Worm (Caenorhabditis elegans) whole organism, young adult: ENCODE measurements around the gene F42C5.4.

Experiments
- B0035.1 ChIP-seq: sonication (generic microtip); optimal IDR thresholded peaks from 2 replicates; lab custom pipeline; 2016; ENCODE audit warnings: missing genetic modification characterization, mild to moderate bottlenecking, missing compliant biosample characterization, missing genotype, missing genetic modification reagents
- C17E4.6 ChIP-seq: fragments of 200-800 bp; sonication (Bioruptor generic); IDR thresholded peaks from 2 replicates; pipeline ENCODE4 v1.3.6; 2022; ENCODE audit warnings: missing genetic modification reagents, missing genetic modification characterization, missing compliant biosample characterization
- D2030.7 ChIP-seq: fragments of 200-800 bp; sonication (Bioruptor generic); IDR thresholded peaks from 2 replicates; pipeline ENCODE4 v1.3.6; 2022; ENCODE audit warnings: missing genetic modification reagents, missing genetic modification characterization, missing compliant biosample characterization
- F10E7.11 ChIP-seq: sonication (generic microtip); optimal IDR thresholded peaks from 2 replicates; lab custom pipeline; 2017; ENCODE audit warnings: mild to moderate bottlenecking, missing genetic modification characterization, moderate library complexity, missing compliant biosample characterization
- F49E8.2 ChIP-seq: sonication (generic microtip); optimal IDR thresholded peaks from 3 replicates; lab custom pipeline; 2017; ENCODE audit warnings: missing genetic modification characterization, mild to moderate bottlenecking, missing compliant biosample characterization, antibody characterized with exemption, moderate library complexity; ENCODE audit not compliant: insufficient read depth
- K11D2.4 ChIP-seq: fragments of 200-800 bp; sonication (Bioruptor generic); IDR thresholded peaks from 2 replicates; pipeline ENCODE4 v1.3.6; 2022; ENCODE audit warnings: missing genetic modification reagents, missing genetic modification characterization, missing compliant biosample characterization
- T26A5.8 ChIP-seq: sonication (generic microtip); optimal IDR thresholded peaks from 2 replicates; lab custom pipeline; 2016; ENCODE audit warnings: missing genetic modification characterization, missing compliant biosample characterization
- Y53F4B.3 ChIP-seq: fragments of 200-800 bp; sonication (Bioruptor generic); IDR thresholded peaks from 2 replicates; pipeline ENCODE4 v1.3.6; 2022; ENCODE audit warnings: missing genetic modification reagents, missing genetic modification characterization, missing compliant biosample characterization
- ZK185.1 ChIP-seq: sonication (generic microtip); optimal IDR thresholded peaks from 2 replicates; lab custom pipeline; 2016; ENCODE audit warnings: mild to moderate bottlenecking, missing genetic modification characterization, missing compliant biosample characterization; ENCODE audit not compliant: poor library complexity, severe bottlenecking
- aptf-2 ChIP-seq: fragments of 200-800 bp; sonication (Bioruptor generic); conservative IDR thresholded peaks from 2 replicates; pipeline ENCODE4 v1.3.6; 2022; ENCODE audit warnings: missing genetic modification reagents, missing genetic modification characterization, missing compliant biosample characterization
- atf-7 ChIP-seq: sonication (generic microtip); optimal IDR thresholded peaks from 2 replicates; lab custom pipeline; 2017; ENCODE audit warnings: mild to moderate bottlenecking, missing genetic modification characterization, missing compliant biosample characterization
- attf-3 ChIP-seq: fragments of 200-800 bp; sonication (Bioruptor generic); conservative IDR thresholded peaks from 2 replicates; pipeline ENCODE4 v1.3.6; 2022; ENCODE audit warnings: missing genetic modification reagents, missing genetic modification characterization, missing compliant biosample characterization
- bed-2 ChIP-seq: fragments of 200-800 bp; sonication (Bioruptor generic); IDR thresholded peaks from 2 replicates; pipeline ENCODE4 v1.3.6; 2022; ENCODE audit warnings: missing genetic modification reagents, missing genetic modification characterization, missing compliant biosample characterization
- ccch-3 ChIP-seq: fragments of 200-800 bp; sonication (Bioruptor generic); optimal IDR thresholded peaks from 2 replicates; lab custom pipeline; 2018; ENCODE audit warnings: mild to moderate bottlenecking, missing genetic modification characterization, missing compliant biosample characterization
- cebp-1 ChIP-seq, 2 experiments: fragments of 200-800 bp in 1 of 2; sonication (Bioruptor generic) in 1 of 2; sonication (generic microtip) in 1 of 2; IDR thresholded peaks in 1 of 2; optimal IDR thresholded peaks in 1 of 2; 2 replicates each; pipeline versions ENCODE4 v1.3.6 to Lab custom; 2017 to 2022; ENCODE audit warnings: missing compliant biosample characterization in 2 of 2, missing genetic modification characterization in 2 of 2, mild to moderate bottlenecking in 1 of 2, missing genetic modification reagents in 1 of 2, moderate library complexity in 1 of 2
- ceh-58 ChIP-seq: fragments of 200-800 bp; sonication (Bioruptor generic); IDR thresholded peaks from 2 replicates; pipeline ENCODE4 v1.3.6; 2022; ENCODE audit warnings: missing genetic modification characterization, missing compliant biosample characterization
- ceh-79 ChIP-seq: sonication (generic microtip); optimal IDR thresholded peaks from 2 replicates; lab custom pipeline; 2017; ENCODE audit warnings: mild to moderate bottlenecking, missing genetic modification characterization, missing compliant biosample characterization
- die-1 ChIP-seq: sonication (generic microtip); optimal IDR thresholded peaks from 2 replicates; lab custom pipeline; 2016; ENCODE audit warnings: missing genotype, mild to moderate bottlenecking, missing genetic modification characterization, missing compliant biosample characterization
- dox-1 ChIP-seq: fragments of 200-800 bp; sonication (Bioruptor generic); IDR thresholded peaks from 2 replicates; pipeline ENCODE4 v1.3.6; 2022; ENCODE audit warnings: missing genetic modification reagents, missing genetic modification characterization, missing compliant biosample characterization
- dpl-1 ChIP-seq: fragments of 150-350 bp; optimal IDR thresholded peaks from 2 replicates; lab custom pipeline; 2014; ENCODE audit warnings: missing biosample characterization, missing genetic modification reagents, missing genetic modification characterization
- ets-4 ChIP-seq: fragments of 200-800 bp; sonication (Bioruptor generic); optimal IDR thresholded peaks from 2 replicates; lab custom pipeline; 2018; ENCODE audit warnings: mild to moderate bottlenecking, missing genetic modification characterization, missing compliant biosample characterization
- him-1 ChIP-seq: sonication (generic microtip); optimal IDR thresholded peaks from 2 replicates; lab custom pipeline; 2016; ENCODE audit warnings: missing genotype, missing genetic modification reagents, missing genetic modification characterization, missing compliant biosample characterization
- hlh-26 ChIP-seq: fragments of 200-800 bp; sonication (Bioruptor generic); conservative IDR thresholded peaks from 2 replicates; pipeline ENCODE4 v1.3.6; 2022; ENCODE audit warnings: missing genetic modification reagents, missing genetic modification characterization, missing compliant biosample characterization
- hsf-1 ChIP-seq: fragments of 200-800 bp; sonication (Bioruptor generic); IDR thresholded peaks from 2 replicates; pipeline ENCODE4 v1.3.6; 2022; ENCODE audit warnings: missing genetic modification reagents, missing genetic modification characterization, missing compliant biosample characterization
- let-607 ChIP-seq, 2 experiments: fragments of 200-800 bp in 1 of 2; sonication (Bioruptor generic) in 1 of 2; sonication (generic microtip) in 1 of 2; optimal IDR thresholded peaks; 2 replicates each; lab custom pipeline; 2016 to 2018; ENCODE audit warnings: mild to moderate bottlenecking in 2 of 2, missing compliant biosample characterization in 2 of 2, missing genetic modification characterization in 2 of 2, moderate library complexity in 2 of 2, missing genotype in 1 of 2
- madf-3 ChIP-seq: fragments of 200-800 bp; sonication (Bioruptor generic); IDR thresholded peaks from 2 replicates; pipeline ENCODE4 v1.3.6; 2022; ENCODE audit warnings: missing genetic modification reagents, missing genetic modification characterization, missing compliant biosample characterization
- nfyb-1 ChIP-seq: fragments of 200-800 bp; sonication (Bioruptor generic); IDR thresholded peaks from 2 replicates; pipeline ENCODE4 v1.3.6; 2022; ENCODE audit warnings: missing genetic modification reagents, missing genetic modification characterization, missing compliant biosample characterization
- nhr-120 ChIP-seq: fragments of 200-800 bp; sonication (Bioruptor generic); IDR thresholded peaks from 2 replicates; pipeline ENCODE4 v1.3.6; 2022; ENCODE audit warnings: missing genetic modification characterization, missing compliant biosample characterization
- nhr-27 ChIP-seq: fragments of 200-800 bp; sonication (Bioruptor generic); optimal IDR thresholded peaks from 2 replicates; lab custom pipeline; 2018; ENCODE audit warnings: mild to moderate bottlenecking, missing genetic modification characterization, moderate library complexity, missing compliant biosample characterization
- nhr-90 ChIP-seq: sonication (generic microtip); optimal IDR thresholded peaks from 2 replicates; lab custom pipeline; 2016; ENCODE audit warnings: missing genotype, mild to moderate bottlenecking, missing genetic modification characterization, missing compliant biosample characterization
- rcor-1 ChIP-seq: fragments of 200-800 bp; sonication (Bioruptor generic); IDR thresholded peaks from 2 replicates; pipeline ENCODE4 v1.3.6; 2022; ENCODE audit warnings: missing genetic modification reagents, missing genetic modification characterization, missing compliant biosample characterization
- sdz-38 ChIP-seq: sonication (generic microtip); optimal IDR thresholded peaks from 2 replicates; lab custom pipeline; 2016; ENCODE audit warnings: missing genotype, missing genetic modification characterization, missing compliant biosample characterization
- snpc-1.1 ChIP-seq: sonication (generic microtip); optimal IDR thresholded peaks from 2 replicates; lab custom pipeline; 2017; ENCODE audit warnings: missing genetic modification characterization, mild to moderate bottlenecking, missing compliant biosample characterization, antibody characterized with exemption, moderate library complexity, missing genotype, missing genetic modification reagents; ENCODE audit not compliant: insufficient read depth
- tbp1 ChIP-seq: fragments of 200-800 bp; sonication (Bioruptor generic); optimal IDR thresholded peaks from 2 replicates; lab custom pipeline; 2018; ENCODE audit warnings: mild to moderate bottlenecking, missing genetic modification characterization, missing compliant biosample characterization
- unc-130 ChIP-seq: sonication (generic microtip); optimal IDR thresholded peaks from 2 replicates; lab custom pipeline; 2016; ENCODE audit warnings: missing genetic modification reagents, missing genetic modification characterization, missing compliant biosample characterization
- xnd-1 ChIP-seq: sonication (generic microtip); optimal IDR thresholded peaks from 2 replicates; lab custom pipeline; 2016; ENCODE audit warnings: missing genotype, missing genetic modification reagents, missing genetic modification characterization, missing compliant biosample characterization
- zim-3 ChIP-seq: sonication (generic microtip); optimal IDR thresholded peaks from 2 replicates; lab custom pipeline; 2017; ENCODE audit warnings: mild to moderate bottlenecking, missing genetic modification characterization, moderate library complexity, missing compliant biosample characterization
- ztf-22 ChIP-seq: fragments of 200-800 bp; sonication (Bioruptor generic); optimal IDR thresholded peaks from 2 replicates; lab custom pipeline; 2018; ENCODE audit warnings: mild to moderate bottlenecking, missing genetic modification characterization, moderate library complexity, missing compliant biosample characterization
- ztf-26 ChIP-seq: sonication (generic microtip); optimal IDR thresholded peaks from 2 replicates; lab custom pipeline; 2017; ENCODE audit warnings: missing genetic modification characterization, missing compliant biosample characterization
- ztf-28 ChIP-seq: fragments of 200-800 bp; sonication (Bioruptor generic); IDR thresholded peaks from 2 replicates; pipeline ENCODE4 v1.3.6; 2022; ENCODE audit warnings: missing genetic modification reagents, missing genetic modification characterization, missing compliant biosample characterization

Gene F42C5.4

DNA sequence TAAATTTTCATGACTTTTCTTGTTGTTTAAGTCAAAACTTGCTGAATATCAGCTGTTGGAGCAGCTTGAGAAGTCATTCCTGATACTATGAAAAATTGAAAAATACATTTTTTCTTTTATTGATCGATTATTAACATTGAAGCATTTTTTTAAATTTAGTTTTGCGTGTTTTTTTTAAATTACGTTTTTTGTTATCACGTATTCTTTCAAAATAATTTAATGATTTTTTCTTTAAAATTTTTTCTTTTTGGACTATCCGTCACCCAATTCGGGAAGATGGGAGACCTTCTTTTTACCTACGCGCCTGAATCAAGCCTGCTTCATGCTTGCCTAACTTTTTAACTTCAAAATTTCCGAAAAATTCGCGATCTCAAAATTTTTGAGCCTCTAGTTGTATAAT, 2.2 kb upstream of the F42C5.4 start, which contains the start of gene F42C5.5:
Gene F42C5.5 (minus strand): TSS at position 101 of the 400 bp plus-strand sequence.
- no peak for TF ChIP-seq cebp-1 (GFP tag; IDR thresholded peaks at IDR 0.05; lab: Robert Waterston, UW)
- no peak for TF ChIP-seq cebp-1 (tag; optimal IDR thresholded peaks at IDR 0.05; lab: Kevin White, UChicago)
- no peak for TF ChIP-seq him-1

- no peak for TF ChIP-seq B0035.1 (tag; lab: Kevin White, UChicago)
- TF ChIP-seq ztf-22 (GFP tag; lab: Kevin White, UChicago) = no peak
- no peak for TF ChIP-seq C17E4.6 (GFP tag; lab: Robert Waterston, UW)
- no peak for TF ChIP-seq nhr-120 (GFP tag; lab: Robert Waterston, UW)
- no peak for TF ChIP-seq Y53F4B.3
- no peak for TF ChIP-seq F49E8.2 (tag; lab: Kevin White, UChicago)
- no peak for TF ChIP-seq dpl-1 (GFP tag; lab: Kevin White, UChicago)
- no peak for TF ChIP-seq snpc-1.1 (tag; lab: Kevin White, UChicago)
- TF ChIP-seq ztf-26 = no peak
Measured at ce11 chrIV:7291066-7291465, 861 bp downstream of the F42C5.4 start.

DNA sequence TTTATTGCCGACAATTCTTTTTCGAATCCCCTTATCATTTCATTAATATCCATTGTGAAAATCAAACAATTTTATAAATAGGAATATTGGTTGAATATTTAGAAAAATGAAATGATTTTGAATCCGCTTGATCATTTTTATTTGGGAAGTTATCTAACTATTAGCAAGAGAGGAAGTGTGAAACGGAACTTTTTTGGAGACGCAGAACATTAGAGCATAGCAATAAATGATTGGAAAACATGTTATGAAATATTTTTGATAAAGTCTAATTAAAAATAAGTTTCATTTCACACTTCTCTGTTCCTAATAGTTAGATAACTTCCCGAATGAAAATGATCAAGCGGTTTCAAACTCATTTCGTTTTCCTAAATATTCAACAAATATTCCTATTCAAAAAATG, 4.5 kb downstream of the F42C5.4 start, which contains the start of gene F42C5.3:
Gene F42C5.3 (minus strand): TSS at position 101 of the 400 bp plus-strand sequence.
- TF ChIP-seq atf-7 (tag; lab: Kevin White, UChicago) (no peak), ccch-3 (no peak)

- TF ChIP-seq hsf-1 (GFP tag; lab: Robert Waterston, UW) (no peak), D2030.7 (GFP tag; lab: Robert Waterston, UW) (no peak), rcor-1 (GFP tag; lab: Robert Waterston, UW) (no peak), unc-130 (no peak), dox-1 (GFP tag; lab: Robert Waterston, UW) (no peak), hlh-26 (no peak), atf-7 (tag; lab: Kevin White, UChicago) (no peak), Y53F4B.3 (no peak), ZK185.1 (tag; lab: Kevin White, UChicago) (no peak), cebp-1 (GFP tag; IDR thresholded peaks at IDR 0.05; lab: Robert Waterston, UW) (no peak), cebp-1 (tag; optimal IDR thresholded peaks at IDR 0.05; lab: Kevin White, UChicago) (no peak), bed-2 (GFP tag; lab: Robert Waterston, UW) (no peak), attf-3 (no peak), zim-3 (tag; lab: Kevin White, UChicago) (no peak), madf-3 (no peak)
Measured at ce11 chrIV:7285839-7286238, 6.1 kb downstream of the F42C5.4 start, which contains the start of gene C06E4.8. Gene C06E4.8, minus strand, starts transcription at chrIV:7285875.

ce11 chrIV:7282957-7283356, 9.0 kb downstream of the F42C5.4 start, which contains the start of gene C06E4.1:
Gene C06E4.1, plus strand, starts transcription at chrIV:7283257.
- no peak for TF ChIP-seq ztf-28 (GFP tag; lab: Robert Waterston, UW)
- no peak for TF ChIP-seq let-607 (tag; optimal IDR thresholded peaks at IDR 0.05; lab: Kevin White, UChicago)
- no peak for TF ChIP-seq F10E7.11 (tag; lab: Kevin White, UChicago)
- no peak for TF ChIP-seq atf-7 (tag; lab: Kevin White, UChicago)
- TF ChIP-seq K11D2.4 (GFP tag; lab: Robert Waterston, UW) = no peak
- no peak for TF ChIP-seq sdz-38 (tag; lab: Kevin White, UChicago)
- no peak for TF ChIP-seq ceh-58 (GFP tag; lab: Robert Waterston, UW)
- no peak for TF ChIP-seq ets-4 (GFP tag; lab: Kevin White, UChicago)
- no peak for TF ChIP-seq xnd-1 (tag; lab: Kevin White, UChicago)
- no peak for TF ChIP-seq die-1
- no peak for TF ChIP-seq dpl-1 (GFP tag; lab: Kevin White, UChicago)
- no peak for TF ChIP-seq tbp1 (GFP tag; lab: Kevin White, UChicago)
- no peak for TF ChIP-seq aptf-2 (GFP tag; lab: Robert Waterston, UW)
- TF ChIP-seq T26A5.8 = no peak
- TF ChIP-seq nhr-27 (tag; lab: Kevin White, UChicago) = no peak
- no peak for TF ChIP-seq ceh-79 (tag; lab: Kevin White, UChicago)
- no peak for TF ChIP-seq nhr-90 (tag; lab: Kevin White, UChicago)
- no peak for TF ChIP-seq nfyb-1 (GFP tag; lab: Robert Waterston, UW)
